Fruit fly (Drosophila melanogaster) whole organism, prepupa: ENCODE measurements around the gene CG17721.

ENCODE experiments used
- CG6276 ChIP-seq: fragments of 200-800 bp; sonication (Bioruptor generic); optimal IDR thresholded peaks from 2 replicates; lab custom pipeline; 2017; ENCODE audit warnings: missing biosample characterization, mild to moderate bottlenecking, missing genetic modification characterization
- Eip93F ChIP-seq: fragments of 200-800 bp; sonication (Bioruptor generic); optimal IDR thresholded peaks from 2 replicates; lab custom pipeline; 2016; ENCODE audit warnings: missing biosample characterization, mild to moderate bottlenecking, missing genetic modification characterization
- ss ChIP-seq, 2 experiments: fragments of 200-800 bp; sonication (Bioruptor generic); optimal IDR thresholded peaks; 2 replicates in 1 of 2; 3 replicates in 1 of 2; lab custom pipeline; 2017 to 2018; ENCODE audit warnings: mild to moderate bottlenecking in 2 of 2, missing biosample characterization in 2 of 2, missing genetic modification characterization in 2 of 2, moderate library complexity in 1 of 2
- svp ChIP-seq: fragments of 200-800 bp; sonication (Bioruptor generic); peaks from one replicate; lab custom pipeline; 2016; ENCODE audit warnings: missing biosample characterization, missing genetic modification characterization

CG17721 gene

DNA sequence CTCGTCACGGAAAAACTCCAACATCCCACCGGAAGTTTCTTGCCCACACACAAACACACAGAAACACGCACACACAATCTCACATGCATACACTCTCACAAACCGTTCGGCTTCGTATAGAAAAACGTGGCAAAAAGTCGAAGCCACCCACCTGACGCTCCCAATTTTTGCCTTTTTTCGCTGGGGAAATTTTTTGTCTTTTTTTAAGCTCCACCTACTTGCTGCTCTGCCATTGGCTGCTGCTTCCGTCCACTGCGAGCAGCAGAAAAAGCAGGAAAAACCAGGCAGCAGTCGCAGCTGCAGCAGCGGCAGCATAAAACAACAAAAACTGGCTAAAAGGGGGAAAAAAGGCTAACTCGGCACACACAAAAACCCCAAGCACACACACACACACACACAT, 46.9 kb downstream of the CG17721 start:
- no peak for TF ChIP-seq Eip93F (GFP tag; lab: Kevin White, UChicago)
- peak in 1 of 2 experiments; percentile 36 for TF ChIP-seq ss (GFP tag; optimal IDR thresholded peaks at IDR 0.05; lab: Kevin White, UChicago)
- peak; percentile 25 for TF ChIP-seq svp (GFP tag; lab: Kevin White, UChicago)
- peak; percentile 1 for TF ChIP-seq CG6276 (GFP tag; lab: Kevin White, UChicago)
